Worm (Caenorhabditis elegans) whole organism, young adult: ENCODE measurements around the gene ugt-11.
"Not testable (repeated sequence)": the region's sequence is repeated elsewhere in the genome, so short reads cannot be mapped to it uniquely, and the experiment has no call there.

ENCODE experiments used
- F22D6.2 ChIP-seq: sonication (generic microtip); optimal IDR thresholded peaks from 2 replicates; lab custom pipeline; 2016; ENCODE audit warnings: mild to moderate bottlenecking, missing genetic modification characterization, missing compliant biosample characterization
- F55B11.4 ChIP-seq: sonication (generic microtip); optimal IDR thresholded peaks from 2 replicates; lab custom pipeline; 2016; ENCODE audit warnings: missing compliant biosample characterization, missing genetic modification characterization, borderline replicate concordance; ENCODE audit not compliant: insufficient read depth
- F57C9.4 ChIP-seq: sonication (generic microtip); optimal IDR thresholded peaks from 2 replicates; lab custom pipeline; 2017; ENCODE audit warnings: mild to moderate bottlenecking, missing genetic modification characterization, missing compliant biosample characterization
- K11D2.4 ChIP-seq: fragments of 200-800 bp; sonication (Bioruptor generic); IDR thresholded peaks from 2 replicates; pipeline ENCODE4 v1.3.6; 2022; ENCODE audit warnings: missing genetic modification reagents, missing genetic modification characterization, missing compliant biosample characterization
- Y79H2A.3 ChIP-seq: fragments of 200-800 bp; sonication (Bioruptor generic); conservative IDR thresholded peaks from 2 replicates; pipeline ENCODE4 v1.3.6; 2022; ENCODE audit warnings: missing genetic modification reagents, missing genetic modification characterization, missing compliant biosample characterization
- athp-1 ChIP-seq: sonication (generic microtip); optimal IDR thresholded peaks from 2 replicates; lab custom pipeline; 2017; ENCODE audit warnings: mild to moderate bottlenecking, missing genetic modification characterization, missing compliant biosample characterization
- cebp-1 ChIP-seq, 2 experiments: fragments of 200-800 bp in 1 of 2; sonication (Bioruptor generic) in 1 of 2; sonication (generic microtip) in 1 of 2; IDR thresholded peaks in 1 of 2; optimal IDR thresholded peaks in 1 of 2; 2 replicates each; pipeline versions ENCODE4 v1.3.6 to Lab custom; 2017 to 2022; ENCODE audit warnings: missing compliant biosample characterization in 2 of 2, missing genetic modification characterization in 2 of 2, mild to moderate bottlenecking in 1 of 2, missing genetic modification reagents in 1 of 2, moderate library complexity in 1 of 2
- ceh-91 ChIP-seq: fragments of 200-800 bp; sonication (Bioruptor generic); IDR thresholded peaks from 2 replicates; pipeline ENCODE4 v1.3.6; 2022; ENCODE audit warnings: missing genetic modification reagents, missing genetic modification characterization, missing compliant biosample characterization
- chd-7 ChIP-seq: sonication (generic microtip); optimal IDR thresholded peaks from 2 replicates; lab custom pipeline; 2016; ENCODE audit warnings: mild to moderate bottlenecking, missing genetic modification characterization, moderate library complexity, missing compliant biosample characterization
- die-1 ChIP-seq: sonication (generic microtip); optimal IDR thresholded peaks from 2 replicates; lab custom pipeline; 2016; ENCODE audit warnings: missing genotype, mild to moderate bottlenecking, missing genetic modification characterization, missing compliant biosample characterization
- dpff-1 ChIP-seq: sonication (generic microtip); optimal IDR thresholded peaks from 2 replicates; lab custom pipeline; 2017; ENCODE audit warnings: mild to moderate bottlenecking, missing genetic modification characterization, missing compliant biosample characterization
- egl-18 ChIP-seq: fragments of 200-800 bp; sonication (Bioruptor generic); IDR thresholded peaks from 2 replicates; pipeline ENCODE4 v1.3.6; 2022; ENCODE audit warnings: missing genetic modification reagents, missing genetic modification characterization, missing compliant biosample characterization
- gei-17 ChIP-seq: fragments of 200-800 bp; sonication (Bioruptor generic); optimal IDR thresholded peaks from 2 replicates; lab custom pipeline; 2018; ENCODE audit warnings: mild to moderate bottlenecking, missing genetic modification characterization, missing compliant biosample characterization
- him-1 ChIP-seq: sonication (generic microtip); optimal IDR thresholded peaks from 2 replicates; lab custom pipeline; 2016; ENCODE audit warnings: missing genotype, missing genetic modification reagents, missing genetic modification characterization, missing compliant biosample characterization
- hlh-12 ChIP-seq: sonication (generic microtip); optimal IDR thresholded peaks from 2 replicates; lab custom pipeline; 2016; ENCODE audit warnings: missing genetic modification characterization, missing compliant biosample characterization
- hlh-26 ChIP-seq: fragments of 200-800 bp; sonication (Bioruptor generic); conservative IDR thresholded peaks from 2 replicates; pipeline ENCODE4 v1.3.6; 2022; ENCODE audit warnings: missing genetic modification reagents, missing genetic modification characterization, missing compliant biosample characterization
- hmg-1.2 ChIP-seq: fragments of 200-800 bp; sonication (Bioruptor generic); IDR thresholded peaks from 2 replicates; pipeline ENCODE4 v1.3.6; 2022; ENCODE audit warnings: missing genetic modification reagents, missing genetic modification characterization, missing compliant biosample characterization
- hmg-20 ChIP-seq: fragments of 200-800 bp; sonication (Bioruptor generic); IDR thresholded peaks from 2 replicates; pipeline ENCODE4 v1.3.6; 2022; ENCODE audit warnings: missing genetic modification reagents, missing genetic modification characterization, missing compliant biosample characterization
- let-526 ChIP-seq: fragments of 200-800 bp; sonication (Bioruptor generic); IDR thresholded peaks from 2 replicates; pipeline ENCODE4 v1.3.6; 2022; ENCODE audit warnings: missing genetic modification reagents, missing genetic modification characterization, missing compliant biosample characterization
- lin-40 ChIP-seq: sonication (generic microtip); optimal IDR thresholded peaks from 2 replicates; lab custom pipeline; 2016; ENCODE audit warnings: missing genetic modification characterization, mild to moderate bottlenecking, missing compliant biosample characterization, missing genotype, missing genetic modification reagents
- madf-10 ChIP-seq: sonication (generic microtip); optimal IDR thresholded peaks from 2 replicates; lab custom pipeline; 2016; ENCODE audit warnings: mild to moderate bottlenecking, missing genetic modification characterization, missing compliant biosample characterization
- mxl-1 ChIP-seq: sonication (generic microtip); optimal IDR thresholded peaks from 2 replicates; lab custom pipeline; 2016; ENCODE audit warnings: missing genetic modification characterization, missing compliant biosample characterization
- nfya-1 ChIP-seq: sonication (generic microtip); optimal IDR thresholded peaks from 2 replicates; lab custom pipeline; 2017; ENCODE audit warnings: antibody characterized with exemption, missing compliant biosample characterization, missing genetic modification characterization, borderline replicate concordance; ENCODE audit not compliant: insufficient read depth
- nhr-179 ChIP-seq: sonication (generic microtip); optimal IDR thresholded peaks from 2 replicates; lab custom pipeline; 2016; ENCODE audit warnings: mild to moderate bottlenecking, missing genetic modification characterization, missing compliant biosample characterization
- nhr-27 ChIP-seq: fragments of 200-800 bp; sonication (Bioruptor generic); optimal IDR thresholded peaks from 2 replicates; lab custom pipeline; 2018; ENCODE audit warnings: mild to moderate bottlenecking, missing genetic modification characterization, moderate library complexity, missing compliant biosample characterization
- sea-2 ChIP-seq: fragments of 200-800 bp; sonication (Bioruptor generic); IDR thresholded peaks from 2 replicates; pipeline ENCODE4 v1.3.6; 2022; ENCODE audit warnings: missing genetic modification characterization, missing compliant biosample characterization
- snpc-1.1 ChIP-seq: sonication (generic microtip); optimal IDR thresholded peaks from 2 replicates; lab custom pipeline; 2017; ENCODE audit warnings: missing genetic modification characterization, mild to moderate bottlenecking, missing compliant biosample characterization, antibody characterized with exemption, moderate library complexity, missing genotype, missing genetic modification reagents; ENCODE audit not compliant: insufficient read depth
- snpc-1.3 ChIP-seq: sonication (generic microtip); optimal IDR thresholded peaks from 2 replicates; lab custom pipeline; 2017; ENCODE audit warnings: missing genetic modification characterization, mild to moderate bottlenecking, missing compliant biosample characterization, antibody characterized with exemption, moderate library complexity, missing genotype, missing genetic modification reagents; ENCODE audit not compliant: insufficient read depth
- snpc-4 ChIP-seq, 5 experiments: fragments of 150-350 bp in 1 of 5; sonication (generic microtip) in 4 of 5; optimal IDR thresholded peaks; 2 replicates each; lab custom pipeline; 2014 to 2018; ENCODE audit warnings: missing genetic modification characterization in 5 of 5, missing biosample characterization in 3 of 5, antibody characterized with exemption in 2 of 5, mild to moderate bottlenecking in 2 of 5, missing compliant biosample characterization in 2 of 5, missing genotype in 2 of 5, moderate library complexity in 2 of 5, missing genetic modification reagents in 1 of 5
- tlf-1 ChIP-seq: fragments of 200-800 bp; sonication (Bioruptor generic); optimal IDR thresholded peaks from 2 replicates; lab custom pipeline; 2018; ENCODE audit warnings: mild to moderate bottlenecking, missing genetic modification characterization, missing compliant biosample characterization
- ztf-25 ChIP-seq: fragments of 200-800 bp; sonication (Bioruptor generic); IDR thresholded peaks from 2 replicates; pipeline ENCODE4 v1.3.6; 2022; ENCODE audit warnings: missing genetic modification reagents, missing genetic modification characterization, missing compliant biosample characterization
- ztf-28 ChIP-seq: fragments of 200-800 bp; sonication (Bioruptor generic); IDR thresholded peaks from 2 replicates; pipeline ENCODE4 v1.3.6; 2022; ENCODE audit warnings: missing genetic modification reagents, missing genetic modification characterization, missing compliant biosample characterization

Gene ugt-11

DNA sequence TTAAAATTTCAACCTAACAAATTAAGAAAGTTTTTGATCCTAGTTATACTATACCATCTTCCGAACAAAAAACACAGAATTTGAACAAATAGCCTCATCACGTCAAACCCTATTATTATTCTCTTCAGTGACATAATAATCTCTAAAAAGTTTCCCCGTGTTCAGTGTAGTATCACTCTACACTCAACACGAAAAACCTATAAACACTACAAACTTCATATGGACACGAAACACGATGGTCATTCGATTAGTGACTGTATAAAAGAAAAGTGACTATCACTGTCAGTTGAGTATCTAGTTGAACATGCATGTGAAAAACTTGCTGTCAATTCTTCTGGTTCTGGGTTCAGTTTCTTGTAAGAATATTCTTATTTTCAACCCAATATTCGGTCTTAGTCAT is 8.8 kb upstream of the ugt-11 start, which contains the start of gene ugt-8:
Gene ugt-8, plus strand, starts transcription at position 235 of the 400 bp plus-strand sequence.
- TF ChIP-seq nhr-179 (tag; lab: Kevin White, UChicago): no peak

- TF ChIP-seq die-1 (tag; lab: Kevin White, UChicago) (no peak), dpff-1 (tag; lab: Kevin White, UChicago) (no peak), cebp-1 (GFP tag; IDR thresholded peaks at IDR 0.05; lab: Robert Waterston, UW) (no peak), cebp-1 (tag; optimal IDR thresholded peaks at IDR 0.05; lab: Kevin White, UChicago) (no peak), ceh-91 (no peak), chd-7 (tag; lab: Kevin White, UChicago) (no peak), Y79H2A.3 (GFP tag; lab: Robert Waterston, UW) (no peak), F22D6.2 (tag; lab: Kevin White, UChicago) (no peak), hmg-1.2 (GFP tag; lab: Robert Waterston, UW) (no peak), madf-10 (tag; lab: Kevin White, UChicago) (no peak), snpc-1.1 (tag; lab: Kevin White, UChicago) (no peak), sea-2 (GFP tag; lab: Robert Waterston, UW) (no peak), nfya-1 (tag; lab: Kevin White, UChicago) (no peak), egl-18 (GFP tag; lab: Robert Waterston, UW) (no peak), ztf-25 (GFP tag; lab: Robert Waterston, UW) (no peak), nhr-27 (tag; lab: Kevin White, UChicago) (no peak), F57C9.4 (tag; lab: Kevin White, UChicago) (no peak), tlf-1 (GFP tag; lab: Kevin White, UChicago) (no peak)
Measured at ce11 chrV:4901074-4901473, 6.2 kb upstream of the ugt-11 start, which contains the start of gene ugt-67. Gene ugt-67, plus strand, starts transcription at chrV:4901374.

ce11 chrV:4900020-4900419 is 5.1 kb upstream of the ugt-11 start, which contains the start of gene ugt-10:
Gene ugt-10, minus strand, starts transcription at chrV:4900120.
- TF ChIP-seq snpc-4 (GFP tag; optimal IDR thresholded peaks at IDR 0.05; lab: Kevin White, UChicago): not testable (repeated sequence)
- peak in 1 of 4 experiments; percentile 41 for TF ChIP-seq snpc-4 (tag; optimal IDR thresholded peaks at IDR 0.05; lab: Kevin White, UChicago)
- peak; percentile 62 for TF ChIP-seq hmg-1.2 (GFP tag; lab: Robert Waterston, UW)

- TF ChIP-seq athp-1 (tag; lab: Kevin White, UChicago) (no peak), let-526 (no peak), hlh-26 (GFP tag; lab: Robert Waterston, UW) (no peak), mxl-1 (no peak), F55B11.4 (tag; lab: Kevin White, UChicago) (no peak), him-1 (no peak), hmg-20 (GFP tag; lab: Robert Waterston, UW) (no peak), nhr-179 (tag; lab: Kevin White, UChicago) (no peak), lin-40 (no peak), K11D2.4 (no peak), snpc-1.3 (no peak), hlh-12 (tag; lab: Kevin White, UChicago) (no peak), gei-17 (GFP tag; lab: Kevin White, UChicago) (no peak), ztf-28 (GFP tag; lab: Robert Waterston, UW) (no peak), ztf-25 (GFP tag; lab: Robert Waterston, UW) (no peak)
Measured at ce11 chrV:4895744-4896143, 873 bp upstream of the ugt-11 start, which contains the start of gene ugt-9. Gene ugt-9, plus strand, starts transcription at chrV:4896048.
